Fruit fly (Drosophila melanogaster) whole organism: ENCODE data around the gene CG44174.

ENCODE experiments used
- CG8478 ChIP-seq: fragments of >200 bp; optimal IDR thresholded peaks from 2 replicates; lab custom pipeline; 2018; ENCODE audit warnings: inconsistent platforms
- Dll ChIP-seq: fragments of >200 bp; optimal IDR thresholded peaks from 2 replicates; lab custom pipeline; 2017
- pan ChIP-seq: fragments of >200 bp; optimal IDR thresholded peaks from 2 replicates; lab custom pipeline; 2017
- psq ChIP-seq: fragments of >200 bp; optimal IDR thresholded peaks from 2 replicates; lab custom pipeline; 2017
- usp ChIP-seq: fragments of >200 bp; optimal IDR thresholded peaks from 2 replicates; lab custom pipeline; 2017; ENCODE audit warnings: missing biosample characterization, missing genetic modification characterization, mixed read lengths

dm6 chr3R:19297595-19297994 is at the start of gene CG44174:
- no peak for TF ChIP-seq Dll (lab: Kevin White, UChicago)
- TF ChIP-seq CG8478 = no peak
- TF ChIP-seq usp (GFP tag; lab: Kevin White, UChicago) = no peak
- TF ChIP-seq pan (lab: Kevin White, UChicago) = no peak
- TF ChIP-seq psq (lab: Kevin White, UChicago) = no peak
